Fruit fly (Drosophila melanogaster): ENCODE results near the gene CG31249.

Gene CG31249

DNA sequence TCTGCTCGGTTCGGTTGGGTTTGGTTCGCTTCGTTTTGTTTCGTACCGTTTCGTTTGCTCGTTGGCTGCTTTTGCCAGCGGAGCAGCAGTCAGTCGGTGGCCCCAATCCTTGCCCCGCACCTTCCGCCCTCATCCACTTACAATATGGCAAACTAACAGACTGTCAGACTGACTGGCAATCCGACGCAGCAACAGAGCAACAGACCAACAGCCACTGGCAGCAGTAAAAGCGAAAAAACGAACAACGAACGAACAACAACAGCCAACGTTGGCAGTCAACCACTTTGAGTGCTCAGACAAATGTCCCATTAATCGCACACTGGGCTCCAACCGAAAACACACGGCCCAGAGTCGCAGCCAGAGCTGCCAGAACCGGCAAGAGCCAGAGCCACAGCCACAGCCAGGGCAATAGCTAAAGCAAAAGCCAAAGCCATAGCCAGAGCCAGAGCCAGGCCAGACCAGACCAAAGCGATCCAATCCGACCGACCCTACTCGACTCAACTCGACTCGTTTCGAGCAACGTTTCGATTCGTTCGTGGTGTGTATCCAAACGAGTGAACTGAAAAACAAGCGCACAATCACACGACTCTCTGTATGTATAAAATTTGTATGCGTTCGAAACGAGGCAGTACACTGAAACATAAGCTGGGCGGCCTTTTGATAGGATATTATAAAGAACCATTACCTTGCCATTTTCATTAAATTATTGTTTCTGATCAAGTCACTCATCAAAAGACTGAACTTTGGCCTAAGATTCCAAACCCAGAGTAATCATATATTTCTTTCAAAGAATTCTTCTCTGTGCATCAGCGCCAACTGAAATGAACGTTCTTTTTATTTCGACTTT, 17.0 kb upstream of the CG31249 start (continued):
- peak; percentile 99 for TF ChIP-seq achi (GFP tag; optimal IDR thresholded peaks at IDR 0.05)
- TF ChIP-seq acj6 (GFP tag; optimal IDR thresholded peaks at IDR 0.05) = peak; percentile 100
- TF ChIP-seq CG15336 (GFP tag; IDR thresholded peaks at IDR 0.05) = peak; percentile 100
- TF ChIP-seq Blimp-1 (GFP tag; optimal IDR thresholded peaks at IDR 0.05) = peak; percentile 97
- TF ChIP-seq pdm3 (GFP tag; optimal IDR thresholded peaks at IDR 0.05) = peak; percentile 100
- TF ChIP-seq Ets21C (GFP tag; optimal IDR thresholded peaks at IDR 0.05) = peak; percentile 100
- TF ChIP-seq Ets96B (tag; optimal IDR thresholded peaks at IDR 0.05) = peak; percentile 100
- peak; percentile 100 for TF ChIP-seq CG32006 (GFP tag; optimal IDR thresholded peaks at IDR 0.05)
- peak; percentile 100 for TF ChIP-seq esn (GFP tag; optimal IDR thresholded peaks at IDR 0.05)
- peak; percentile 99 for TF ChIP-seq fd85E (GFP tag; optimal IDR thresholded peaks at IDR 0.05)
- peak; percentile 99 for TF ChIP-seq dsx (GFP tag; optimal IDR thresholded peaks at IDR 0.05; ENCODE audit: poor library complexity, severe bottlenecking)
- peak; percentile 100 for TF ChIP-seq cyc (GFP tag; optimal IDR thresholded peaks at IDR 0.05)
- TF ChIP-seq Smox (GFP tag; optimal IDR thresholded peaks at IDR 0.05) = peak; percentile 100
- TF ChIP-seq OdsH (GFP tag; optimal IDR thresholded peaks at IDR 0.05) = peak; percentile 100
- TF ChIP-seq Sox14 (GFP tag; optimal IDR thresholded peaks at IDR 0.05) = peak; percentile 100
- peak; percentile 100 for TF ChIP-seq CG8319 (GFP tag; optimal IDR thresholded peaks at IDR 0.05)
- TF ChIP-seq eg (GFP tag; IDR thresholded peaks at IDR 0.05) = peak; percentile 100
- peak; percentile 100 for TF ChIP-seq CG10669 (GFP tag; optimal IDR thresholded peaks at IDR 0.05)
- peak; percentile 100 for TF ChIP-seq Hr39 (GFP tag; optimal IDR thresholded peaks at IDR 0.05)
- TF ChIP-seq CG7368 (GFP tag; optimal IDR thresholded peaks at IDR 0.05) = peak; percentile 100
- TF ChIP-seq vri (GFP tag; optimal IDR thresholded peaks at IDR 0.05) = peak; percentile 100
- peak; percentile 99 for TF ChIP-seq CG6854 (GFP tag; optimal IDR thresholded peaks at IDR 0.05)
- peak; percentile 98 for TF ChIP-seq Hr38 (GFP tag; optimal IDR thresholded peaks at IDR 0.05)
- TF ChIP-seq CG8632 (GFP tag; optimal IDR thresholded peaks at IDR 0.05) = peak; percentile 100
- peak; percentile 100 for TF ChIP-seq Eip75B (GFP tag; optimal IDR thresholded peaks at IDR 0.05)

DNA sequence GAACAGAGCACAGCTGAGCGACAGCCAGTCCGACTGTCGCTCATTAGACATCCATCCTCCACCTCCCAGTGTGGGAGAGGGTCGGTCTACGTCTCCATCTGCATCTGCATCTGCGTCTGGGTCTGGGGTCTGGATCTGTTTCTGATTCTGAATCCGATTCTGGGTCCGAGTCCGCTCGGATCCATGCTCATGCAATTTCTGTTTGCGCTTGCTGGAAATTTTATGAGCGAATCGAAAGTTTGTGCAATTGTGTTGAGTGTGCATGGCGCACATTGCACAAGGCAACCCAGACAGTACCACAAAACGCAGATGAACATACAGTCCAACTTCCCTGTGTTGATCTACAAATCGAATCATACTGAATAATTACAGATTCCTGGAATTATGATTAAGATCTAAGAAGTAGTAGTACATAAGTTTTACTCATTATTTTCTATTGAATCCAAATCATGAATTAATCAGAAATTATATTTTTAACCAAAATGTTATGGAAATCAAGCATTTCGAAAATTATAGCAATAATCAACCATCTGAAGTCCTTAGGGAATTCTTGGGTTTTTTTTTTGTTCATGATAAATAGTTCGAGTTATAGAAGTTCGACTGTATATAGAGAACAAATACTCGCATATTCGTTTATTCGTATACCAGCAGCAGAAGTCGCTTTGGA, 16.3 kb upstream of the CG31249 start:
- TF ChIP-seq CG11762 (GFP tag; optimal IDR thresholded peaks at IDR 0.05; ENCODE audit: insufficient read depth) (peak; percentile 97), CG31627 (GFP tag; optimal IDR thresholded peaks at IDR 0.05) (peak; percentile 96), CG16779 (tag; optimal IDR thresholded peaks at IDR 0.05) (peak; percentile 89), CG10669 (GFP tag; optimal IDR thresholded peaks at IDR 0.05) (peak; percentile 96), dac (GFP tag; optimal IDR thresholded peaks at IDR 0.05) (peak; percentile 83), Sox15 (GFP tag; optimal IDR thresholded peaks at IDR 0.05) (peak; percentile 93), CG8119 (GFP tag; IDR thresholded peaks at IDR 0.05) (peak; percentile 97), CG6163 (GFP tag; IDR thresholded peaks at IDR 0.05) (peak; percentile 91), CG11294 (GFP tag; IDR thresholded peaks at IDR 0.05) (peak; percentile 94), CG9139 (GFP tag; optimal IDR thresholded peaks at IDR 0.05) (peak; percentile 87), CG1621 (tag; optimal IDR thresholded peaks at IDR 0.05) (peak; percentile 78), net (GFP tag; optimal IDR thresholded peaks at IDR 0.05) (peak; percentile 97), Met (GFP tag; optimal IDR thresholded peaks at IDR 0.05) (peak; percentile 96), Sox14 (GFP tag; optimal IDR thresholded peaks at IDR 0.05) (peak; percentile 97), lz (GFP tag; optimal IDR thresholded peaks at IDR 0.05) (peak; percentile 95), Eip78C (GFP tag) (peak; percentile 99), Eip93F (GFP tag; optimal IDR thresholded peaks at IDR 0.05) (peak; percentile 26), CG6854 (GFP tag; optimal IDR thresholded peaks at IDR 0.05) (peak; percentile 22), Blimp-1 (GFP tag; optimal IDR thresholded peaks at IDR 0.05) (peak; percentile 78), spab (GFP tag; optimal IDR thresholded peaks at IDR 0.05) (peak; percentile 94), cyc (GFP tag; optimal IDR thresholded peaks at IDR 0.05) (peak; percentile 95), CG15336 (GFP tag; IDR thresholded peaks at IDR 0.05) (peak; percentile 97), vri (GFP tag; optimal IDR thresholded peaks at IDR 0.05) (peak; percentile 67), Gug (GFP tag; IDR thresholded peaks at IDR 0.05) (peak; percentile 94), Sox102F (GFP tag; optimal IDR thresholded peaks at IDR 0.05) (peak; percentile 93), achi (GFP tag; optimal IDR thresholded peaks at IDR 0.05) (peak; percentile 95), fd59A (GFP tag; optimal IDR thresholded peaks at IDR 0.05) (peak; percentile 91), dsx (GFP tag; optimal IDR thresholded peaks at IDR 0.05; ENCODE audit: poor library complexity, severe bottlenecking) (peak; percentile 94), CG6792 (GFP tag; optimal IDR thresholded peaks at IDR 0.05) (peak; percentile 95), fkh (GFP tag; optimal IDR thresholded peaks at IDR 0.05) (no peak), Hr39 (GFP tag; optimal IDR thresholded peaks at IDR 0.05) (peak; percentile 96)
